Worm (Caenorhabditis elegans): ENCODE results near the gene Y111B2A.12.

The Y111B2A.12 gene

ce11 chrIII:12609410-12609809 is 321 bp downstream of the Y111B2A.12 start:
- TF ChIP-seq ama-1 (optimal IDR thresholded peaks at IDR 0.05): peak; percentile 69
- no peak for TF ChIP-seq ceh-9 (tag; optimal IDR thresholded peaks at IDR 0.05)

ce11 chrIII:12611414-12611813 is 2.3 kb downstream of the Y111B2A.12 start:
- TF ChIP-seq skn-1 (tag; optimal IDR thresholded peaks at IDR 0.05): no peak
- TF ChIP-seq mdl-1 (tag; optimal IDR thresholded peaks at IDR 0.05): no peak
- TF ChIP-seq nhr-67 (tag; optimal IDR thresholded peaks at IDR 0.05): no peak
- TF ChIP-seq nhr-237 (tag; optimal IDR thresholded peaks at IDR 0.05): no peak
- TF ChIP-seq egl-27 (tag; optimal IDR thresholded peaks at IDR 0.05): no peak

ce11 chrIII:12612519-12612935 is 3.4 kb downstream of the Y111B2A.12 start:
- TF ChIP-seq ZK546.5 (tag; optimal IDR thresholded peaks at IDR 0.05) (peak; percentile 45), unc-39 (tag; optimal IDR thresholded peaks at IDR 0.05) (no peak), nhr-76 (tag; optimal IDR thresholded peaks at IDR 0.05) (peak; percentile 24), fkh-10 (GFP tag; optimal IDR thresholded peaks at IDR 0.05) (peak; percentile 98), pha-4 (tag; optimal IDR thresholded peaks at IDR 0.05) (peak; percentile 100), ceh-28 (tag; optimal IDR thresholded peaks at IDR 0.05) (peak; percentile 97), nhr-12 (tag; optimal IDR thresholded peaks at IDR 0.05) (no peak), skn-1 (tag; optimal IDR thresholded peaks at IDR 0.05) (peak; percentile 95), nhr-23 (tag; optimal IDR thresholded peaks at IDR 0.05) (peak; percentile 99), lin-15B (tag; optimal IDR thresholded peaks at IDR 0.05) (peak; percentile 86), ama-1 (optimal IDR thresholded peaks at IDR 0.05) (peak; percentile 97), fkh-2 (tag; optimal IDR thresholded peaks at IDR 0.05) (peak; percentile 61), snpc-4 (tag; optimal IDR thresholded peaks at IDR 0.05) (peak; percentile 75), elt-3 (tag; optimal IDR thresholded peaks at IDR 0.05) (peak in 1 of 3 experiments; percentile 92), pqm-1 (tag; optimal IDR thresholded peaks at IDR 0.05) (peak; percentile 93), mdl-1 (tag; optimal IDR thresholded peaks at IDR 0.05) (peak; percentile 95), egl-5 (tag; optimal IDR thresholded peaks at IDR 0.05) (peak; percentile 99), ztf-4 (tag; optimal IDR thresholded peaks at IDR 0.05) (peak; percentile 85), nfya-1 (tag; optimal IDR thresholded peaks at IDR 0.05; ENCODE audit: insufficient read depth) (peak; percentile 99), ceh-16 (tag; optimal IDR thresholded peaks at IDR 0.05) (peak; percentile 73), egl-27 (tag; optimal IDR thresholded peaks at IDR 0.05) (peak; percentile 99), nhr-237 (tag; optimal IDR thresholded peaks at IDR 0.05) (no peak), daf-12 (tag; optimal IDR thresholded peaks at IDR 0.05) (peak; percentile 86), lin-39 (tag; optimal IDR thresholded peaks at IDR 0.05) (peak; percentile 95), lsy-12 (tag; optimal IDR thresholded peaks at IDR 0.05) (peak; percentile 96), unc-62 (GFP tag; optimal IDR thresholded peaks at IDR 0.05) (peak; percentile 99), nhr-43 (tag; optimal IDR thresholded peaks at IDR 0.05; ENCODE audit: poor library complexity, severe bottlenecking) (peak; percentile 96), zag-1 (tag; optimal IDR thresholded peaks at IDR 0.05) (peak; percentile 83), elt-2 (tag; optimal IDR thresholded peaks at IDR 0.05) (peak; percentile 91), aly-2 (tag; optimal IDR thresholded peaks at IDR 0.05) (peak; percentile 35), sea-2 (GFP tag; optimal IDR thresholded peaks at IDR 0.05) (peak; percentile 56), hmg-11 (tag; optimal IDR thresholded peaks at IDR 0.05) (peak; percentile 99), mml-1 (tag; optimal IDR thresholded peaks at IDR 0.05) (no peak), tbx-2 (tag; optimal IDR thresholded peaks at IDR 0.05) (peak; percentile 95), jun-1 (tag; optimal IDR thresholded peaks at IDR 0.05) (peak; percentile 99), eor-1 (tag; optimal IDR thresholded peaks at IDR 0.05) (peak; percentile 68 to 88), nhr-11 (tag; optimal IDR thresholded peaks at IDR 0.05) (peak; percentile 96), nhr-77 (tag; optimal IDR thresholded peaks at IDR 0.05) (peak; percentile 94), nhr-67 (tag; optimal IDR thresholded peaks at IDR 0.05) (peak; percentile 27), elt-1 (tag; optimal IDR thresholded peaks at IDR 0.05) (peak; percentile 95), ztf-11 (tag; optimal IDR thresholded peaks at IDR 0.05) (no peak), fos-1 (tag; optimal IDR thresholded peaks at IDR 0.05) (peak; percentile 77), nhr-28 (tag; optimal IDR thresholded peaks at IDR 0.05) (peak; percentile 84), R02D3.7 (tag; optimal IDR thresholded peaks at IDR 0.05) (peak; percentile 88), nhr-25 (tag; optimal IDR thresholded peaks at IDR 0.05) (peak; percentile 100), ceh-9 (tag; optimal IDR thresholded peaks at IDR 0.05) (no peak), ceh-82 (tag; optimal IDR thresholded peaks at IDR 0.05) (peak; percentile 93)
